Fruit fly (Drosophila melanogaster): ENCODE measurements around the gene CAH16.

Gene CAH16

dm6 chr3R:31223971-31224860 is 35.8 kb upstream of the CAH16 start:
- TF ChIP-seq CG8159 (tag; optimal IDR thresholded peaks at IDR 0.05) (no peak), CG8301 (tag; optimal IDR thresholded peaks at IDR 0.05) (no peak), EcR (GFP tag; optimal IDR thresholded peaks at IDR 0.05) (peak; percentile 49), CG10348 (GFP tag; IDR thresholded peaks at IDR 0.05) (no peak), fd96Ca (GFP tag; IDR thresholded peaks at IDR 0.05) (no peak)

- TF ChIP-seq Pif1B (GFP tag; optimal IDR thresholded peaks at IDR 0.05) (peak; percentile 43), gl (tag; optimal IDR thresholded peaks at IDR 0.05) (no peak), CG12605 (GFP tag; IDR thresholded peaks at IDR 0.05) (peak; percentile 32; the same call in 1 of the 2 replicates), rn (GFP tag; IDR thresholded peaks at IDR 0.05) (0 out of 2 replicates have a peak, but pooled peaks have one; percentile 14), CG4496 (GFP tag; IDR thresholded peaks at IDR 0.05) (peak; percentile 82), fd96Ca (GFP tag; IDR thresholded peaks at IDR 0.05) (peak; percentile 81), Ets98B (GFP tag; IDR thresholded peaks at IDR 0.05) (peak; percentile 69), CG13204 (GFP tag; optimal IDR thresholded peaks at IDR 0.05) (no peak), CG32121 (GFP tag; IDR thresholded peaks at IDR 0.05) (0 out of 2 replicates have a peak, but pooled peaks have one; percentile 18)
Observed at dm6 chr3R:31225043-31225681, 34.9 kb upstream of the CAH16 start.

- no peak for TF ChIP-seq gl (tag; optimal IDR thresholded peaks at IDR 0.05)
- no peak for TF ChIP-seq D1 (tag; optimal IDR thresholded peaks at IDR 0.05)
- no peak for TF ChIP-seq CG9948 (tag; optimal IDR thresholded peaks at IDR 0.05)
- no peak for TF ChIP-seq CG14655 (GFP tag; optimal IDR thresholded peaks at IDR 0.05)
- no peak for TF ChIP-seq Pif1B (GFP tag; optimal IDR thresholded peaks at IDR 0.05)
- TF ChIP-seq CG32121 (GFP tag; IDR thresholded peaks at IDR 0.05), result no peak
- no peak for TF ChIP-seq CG34367 (tag; optimal IDR thresholded peaks at IDR 0.05)
- no peak for TF ChIP-seq CG17806 (tag; optimal IDR thresholded peaks at IDR 0.05)
- TF ChIP-seq CG10348 (GFP tag; IDR thresholded peaks at IDR 0.05), result no peak
- no peak for TF ChIP-seq EcR (GFP tag; optimal IDR thresholded peaks at IDR 0.05)
- no peak for TF ChIP-seq Ets98B (GFP tag; IDR thresholded peaks at IDR 0.05)
- TF ChIP-seq rn (GFP tag; IDR thresholded peaks at IDR 0.05), result no peak
- no peak for TF ChIP-seq fd96Ca (GFP tag; IDR thresholded peaks at IDR 0.05)
- TF ChIP-seq Snoo (tag; optimal IDR thresholded peaks at IDR 0.05), result no peak
- no peak for TF ChIP-seq CG8159 (tag; optimal IDR thresholded peaks at IDR 0.05)
- no peak for TF ChIP-seq CG15710 (tag; optimal IDR thresholded peaks at IDR 0.05)
- no peak for TF ChIP-seq CG13204 (GFP tag; optimal IDR thresholded peaks at IDR 0.05)
- TF ChIP-seq CG4496 (GFP tag; IDR thresholded peaks at IDR 0.05), result no peak
- TF ChIP-seq CG8301 (tag; optimal IDR thresholded peaks at IDR 0.05), result no peak
Observed at dm6 chr3R:31231134-31231533, 28.9 kb upstream of the CAH16 start.

- TF ChIP-seq EcR (GFP tag; optimal IDR thresholded peaks at IDR 0.05) (no peak), CG12605 (GFP tag; IDR thresholded peaks at IDR 0.05) (no peak), CG13204 (GFP tag; optimal IDR thresholded peaks at IDR 0.05) (no peak), CG15710 (tag; optimal IDR thresholded peaks at IDR 0.05) (no peak), rn (GFP tag; IDR thresholded peaks at IDR 0.05) (no peak), CG14655 (GFP tag; optimal IDR thresholded peaks at IDR 0.05) (no peak), CG8301 (tag; optimal IDR thresholded peaks at IDR 0.05) (no peak), Snoo (tag; optimal IDR thresholded peaks at IDR 0.05) (no peak), CG34367 (tag; optimal IDR thresholded peaks at IDR 0.05) (no peak), D1 (tag; optimal IDR thresholded peaks at IDR 0.05) (no peak), CG9948 (tag; optimal IDR thresholded peaks at IDR 0.05) (no peak), Pif1A (GFP tag; optimal IDR thresholded peaks at IDR 0.05) (no peak), CG32121 (GFP tag; IDR thresholded peaks at IDR 0.05) (no peak), gl (tag; optimal IDR thresholded peaks at IDR 0.05) (no peak), fd96Ca (GFP tag; IDR thresholded peaks at IDR 0.05) (no peak)
Observed at dm6 chr3R:31232236-31232635, 27.8 kb upstream of the CAH16 start, which contains the start of gene CG15563. TSS of gene CG15563 (minus strand) at chr3R:31232336.

- TF ChIP-seq CG8301 (tag; optimal IDR thresholded peaks at IDR 0.05) (no peak), Ets98B (GFP tag; IDR thresholded peaks at IDR 0.05) (no peak), Pif1A (GFP tag; optimal IDR thresholded peaks at IDR 0.05) (no peak), CG15710 (tag; optimal IDR thresholded peaks at IDR 0.05) (no peak), CG10348 (GFP tag; IDR thresholded peaks at IDR 0.05) (no peak), Pif1B (GFP tag; optimal IDR thresholded peaks at IDR 0.05) (no peak), CG17806 (tag; optimal IDR thresholded peaks at IDR 0.05) (no peak), Snoo (tag; optimal IDR thresholded peaks at IDR 0.05) (no peak), EcR (GFP tag; optimal IDR thresholded peaks at IDR 0.05) (no peak), CG12605 (GFP tag; IDR thresholded peaks at IDR 0.05) (no peak), rn (GFP tag; IDR thresholded peaks at IDR 0.05) (no peak), CG14655 (GFP tag; optimal IDR thresholded peaks at IDR 0.05) (no peak)
Observed at dm6 chr3R:31235262-31235661, 24.8 kb upstream of the CAH16 start, which contains the start of gene CG15564. TSS of gene CG15564 (minus strand) at chr3R:31235362.

- TF ChIP-seq CG17806 (tag; optimal IDR thresholded peaks at IDR 0.05) (no peak), Ets98B (GFP tag; IDR thresholded peaks at IDR 0.05) (no peak), CG8159 (tag; optimal IDR thresholded peaks at IDR 0.05) (no peak), EcR (GFP tag; optimal IDR thresholded peaks at IDR 0.05) (no peak), CG12605 (GFP tag; IDR thresholded peaks at IDR 0.05) (no peak), CG9948 (tag; optimal IDR thresholded peaks at IDR 0.05) (no peak), Snoo (tag; optimal IDR thresholded peaks at IDR 0.05) (no peak), gl (tag; optimal IDR thresholded peaks at IDR 0.05) (no peak), CG34367 (tag; optimal IDR thresholded peaks at IDR 0.05) (no peak), CG10348 (GFP tag; IDR thresholded peaks at IDR 0.05) (no peak), CG4496 (GFP tag; IDR thresholded peaks at IDR 0.05) (no peak), D1 (tag; optimal IDR thresholded peaks at IDR 0.05) (no peak), Pif1B (GFP tag; optimal IDR thresholded peaks at IDR 0.05) (no peak), CG15710 (tag; optimal IDR thresholded peaks at IDR 0.05) (no peak), CG13204 (GFP tag; optimal IDR thresholded peaks at IDR 0.05) (no peak), rn (GFP tag; IDR thresholded peaks at IDR 0.05) (no peak)
Observed at dm6 chr3R:31240023-31240422, 20.0 kb upstream of the CAH16 start.
